Fruit fly (Drosophila melanogaster) whole organism, embryonic: ENCODE data around the gene Est-6.

ENCODE experiments used
- BEAF-32 ChIP-seq: fragments of 200-800 bp; sonication (Bioruptor generic); optimal IDR thresholded peaks from 3 replicates; lab custom pipeline; 2017; ENCODE audit warnings: missing biosample characterization, missing genetic modification characterization, mild to moderate bottlenecking, moderate library complexity, missing genetic modification reagents
- Bgb ChIP-seq: fragments of 200-800 bp; sonication (Bioruptor generic); IDR thresholded peaks from 2 replicates; pipeline ENCODE4 v1.3.6; 2022; ENCODE audit warnings: missing biosample characterization, missing genetic modification characterization; ENCODE audit not compliant: partially characterized antibody
- C15 ChIP-seq: fragments of 200-800 bp; sonication (Bioruptor generic); IDR thresholded peaks from 3 replicates; pipeline ENCODE4 v1.3.6; 2022; ENCODE audit warnings: missing biosample characterization, missing genetic modification characterization
- CG1024 ChIP-seq: fragments of 200-800 bp; sonication (Bioruptor generic); IDR thresholded peaks from 2 replicates; pipeline ENCODE4 v1.3.6; 2022; ENCODE audit warnings: missing biosample characterization, missing genetic modification characterization
- CG10431 ChIP-seq: fragments of 200-800 bp; sonication (Bioruptor generic); optimal IDR thresholded peaks from 3 replicates; lab custom pipeline; 2018; ENCODE audit warnings: missing biosample characterization, mild to moderate bottlenecking, missing genetic modification characterization
- CG11696 ChIP-seq: fragments of 200-800 bp; sonication (Bioruptor generic); IDR thresholded peaks from 2 replicates; pipeline ENCODE4 v1.3.6; 2022; ENCODE audit warnings: missing biosample characterization, missing genetic modification characterization
- CG12155 ChIP-seq: fragments of 200-800 bp; sonication (Bioruptor generic); optimal IDR thresholded peaks from 3 replicates; lab custom pipeline; 2016; ENCODE audit warnings: missing biosample characterization, missing genetic modification characterization
- CG12744 ChIP-seq: fragments of 200-800 bp; sonication (Bioruptor generic); optimal IDR thresholded peaks from 2 replicates; lab custom pipeline; 2016; ENCODE audit warnings: missing biosample characterization, missing genetic modification characterization
- CG14667 ChIP-seq: fragments of 200-800 bp; sonication (Bioruptor generic); IDR thresholded peaks from 2 replicates; pipeline ENCODE4 v1.3.6; 2022; ENCODE audit warnings: missing biosample characterization, missing genetic modification characterization
- CG15269 ChIP-seq: fragments of 200-800 bp; sonication (Bioruptor generic); optimal IDR thresholded peaks from 2 replicates; lab custom pipeline; 2018; ENCODE audit warnings: missing biosample characterization, mild to moderate bottlenecking, missing genetic modification characterization, moderate library complexity
- CG15601 ChIP-seq: fragments of 200-800 bp; sonication (Bioruptor generic); optimal IDR thresholded peaks from 3 replicates; lab custom pipeline; 2019; ENCODE audit warnings: missing biosample characterization, mild to moderate bottlenecking, missing genetic modification characterization, moderate library complexity
- CG17912 ChIP-seq: fragments of 200-800 bp; sonication (Bioruptor generic); optimal IDR thresholded peaks from 2 replicates; lab custom pipeline; 2018; ENCODE audit warnings: missing biosample characterization, mild to moderate bottlenecking, missing genetic modification characterization
- CG18764 ChIP-seq: fragments of 200-800 bp; sonication (Bioruptor generic); optimal IDR thresholded peaks from 3 replicates; lab custom pipeline; 2016; ENCODE audit warnings: missing biosample characterization, missing genetic modification characterization
- CG2116 ChIP-seq: fragments of 200-800 bp; sonication (Bioruptor generic); optimal IDR thresholded peaks from 3 replicates; lab custom pipeline; 2018; ENCODE audit warnings: missing biosample characterization, mild to moderate bottlenecking, missing genetic modification characterization
- CG30020 ChIP-seq: fragments of 200-800 bp; optimal IDR thresholded peaks from 2 replicates; lab custom pipeline; 2019; ENCODE audit warnings: missing biosample characterization, mild to moderate bottlenecking, missing genetic modification characterization, moderate library complexity
- CG32532 ChIP-seq: fragments of 200-800 bp; sonication (Bioruptor generic); IDR thresholded peaks from 2 replicates; pipeline ENCODE4 v1.3.6; 2022; ENCODE audit warnings: missing biosample characterization, missing genetic modification characterization
- CG33557 ChIP-seq: fragments of 200-800 bp; sonication (Bioruptor generic); optimal IDR thresholded peaks from 2 replicates; lab custom pipeline; 2019; ENCODE audit warnings: missing biosample characterization, mild to moderate bottlenecking, missing genetic modification characterization, moderate library complexity
- CG3838 ChIP-seq: fragments of 200-800 bp; sonication (Bioruptor generic); optimal IDR thresholded peaks from 3 replicates; lab custom pipeline; 2016; ENCODE audit warnings: missing biosample characterization, missing genetic modification characterization
- CG42726 ChIP-seq: fragments of 200-800 bp; sonication (Bioruptor generic); IDR thresholded peaks from 2 replicates; pipeline ENCODE4 v1.3.6; 2022; ENCODE audit warnings: missing biosample characterization, missing genetic modification characterization; ENCODE audit not compliant: partially characterized antibody
- CG4360 ChIP-seq: fragments of 200-800 bp; sonication (Bioruptor generic); IDR thresholded peaks from 2 replicates; pipeline ENCODE4 v1.3.6; 2022; ENCODE audit warnings: missing biosample characterization, missing genetic modification characterization
- CG4617 ChIP-seq: fragments of 200-800 bp; sonication (Bioruptor generic); optimal IDR thresholded peaks from 3 replicates; lab custom pipeline; 2016; ENCODE audit warnings: missing biosample characterization, missing genetic modification characterization, borderline replicate concordance
- CG4820 ChIP-seq: fragments of 200-800 bp; sonication (Bioruptor generic); optimal IDR thresholded peaks from 3 replicates; lab custom pipeline; 2016; ENCODE audit warnings: missing biosample characterization, missing genetic modification characterization
- CG7963 ChIP-seq: fragments of 200-800 bp; sonication (Bioruptor generic); IDR thresholded peaks from 3 replicates; pipeline ENCODE4 v1.3.6; 2022; ENCODE audit warnings: missing biosample characterization, missing genetic modification characterization; ENCODE audit not compliant: partially characterized antibody
- CG8765 ChIP-seq: fragments of 200-800 bp; sonication (Bioruptor generic); IDR thresholded peaks from 2 replicates; pipeline ENCODE4 v1.3.6; 2022; ENCODE audit warnings: missing biosample characterization, missing genetic modification characterization
- CG9437 ChIP-seq: fragments of 200-800 bp; sonication (Bioruptor generic); optimal IDR thresholded peaks from 2 replicates; lab custom pipeline; 2018; ENCODE audit warnings: missing biosample characterization, mild to moderate bottlenecking, missing genetic modification characterization
- Ets97D ChIP-seq: fragments of 200-800 bp; sonication (Bioruptor generic); optimal IDR thresholded peaks from 3 replicates; lab custom pipeline; 2016; ENCODE audit warnings: missing biosample characterization, missing genetic modification characterization
- Fer2 ChIP-seq: fragments of 200-800 bp; sonication (Bioruptor generic); optimal IDR thresholded peaks from 2 replicates; lab custom pipeline; 2018; ENCODE audit warnings: missing biosample characterization, mild to moderate bottlenecking, missing genetic modification characterization, moderate library complexity
- HmgZ ChIP-seq: fragments of 200-800 bp; sonication (Bioruptor generic); optimal IDR thresholded peaks from 2 replicates; lab custom pipeline; 2018; ENCODE audit warnings: missing biosample characterization, mild to moderate bottlenecking, missing genetic modification characterization
- MTF-1 ChIP-seq: fragments of 200-800 bp; sonication (Bioruptor generic); optimal IDR thresholded peaks from 2 replicates; lab custom pipeline; 2018; ENCODE audit warnings: missing biosample characterization, mild to moderate bottlenecking, missing genetic modification characterization, borderline replicate concordance
- Rfx ChIP-seq: fragments of 200-800 bp; sonication (Bioruptor generic); IDR thresholded peaks from 2 replicates; pipeline ENCODE4 v1.3.6; 2022; ENCODE audit warnings: missing biosample characterization, missing genetic modification characterization
- Sin3A ChIP-seq: fragments of >200 bp; optimal IDR thresholded peaks from 2 replicates; lab custom pipeline; 2018
- Ssrp ChIP-seq: fragments of 200-800 bp; sonication (Bioruptor generic); optimal IDR thresholded peaks from 2 replicates; lab custom pipeline; 2018; ENCODE audit warnings: missing biosample characterization, mild to moderate bottlenecking, missing genetic modification characterization, moderate library complexity
- Usf ChIP-seq: fragments of 200-800 bp; sonication (Bioruptor generic); optimal IDR thresholded peaks from 2 replicates; lab custom pipeline; 2017; ENCODE audit warnings: missing genotype, missing biosample characterization, missing genetic modification characterization
- YL-1 ChIP-seq: fragments of 200-800 bp; sonication (Bioruptor generic); optimal IDR thresholded peaks from 3 replicates; lab custom pipeline; 2017; ENCODE audit warnings: missing biosample characterization, mild to moderate bottlenecking, missing genetic modification characterization
- cg ChIP-seq: fragments of 200-800 bp; sonication (Bioruptor generic); optimal IDR thresholded peaks from 3 replicates; lab custom pipeline; 2019; ENCODE audit warnings: missing biosample characterization, mild to moderate bottlenecking, missing genetic modification characterization, moderate library complexity
- crc ChIP-seq: fragments of 200-800 bp; sonication (Bioruptor generic); optimal IDR thresholded peaks from 2 replicates; lab custom pipeline; 2016; ENCODE audit warnings: missing biosample characterization, missing genetic modification characterization
- fd102C ChIP-seq: fragments of 200-800 bp; sonication (Bioruptor generic); optimal IDR thresholded peaks from 2 replicates; lab custom pipeline; 2018; ENCODE audit warnings: missing biosample characterization, mild to moderate bottlenecking, missing genetic modification characterization, moderate library complexity
- her ChIP-seq: fragments of 200-800 bp; sonication (Bioruptor generic); optimal IDR thresholded peaks from 2 replicates; lab custom pipeline; 2016; ENCODE audit warnings: missing biosample characterization, missing genetic modification characterization
- knrl ChIP-seq: fragments of 200-800 bp; sonication (Bioruptor generic); IDR thresholded peaks from 3 replicates; pipeline ENCODE4 v1.3.6; 2022; ENCODE audit warnings: missing biosample characterization, missing genetic modification characterization; ENCODE audit not compliant: partially characterized antibody
- lola ChIP-seq, 3 experiments: fragments of >200 bp in 2 of 3; fragments of 200-800 bp in 1 of 3; sonication (Bioruptor generic) in 1 of 3; optimal IDR thresholded peaks; 2 replicates each; lab custom pipeline; 2017 to 2019; ENCODE audit warnings: missing biosample characterization in 3 of 3, missing genetic modification characterization in 3 of 3, mild to moderate bottlenecking in 1 of 3, moderate library complexity in 1 of 3
- nmo ChIP-seq: fragments of 200-800 bp; sonication (Bioruptor generic); optimal IDR thresholded peaks from 2 replicates; lab custom pipeline; 2018; ENCODE audit warnings: missing biosample characterization, mild to moderate bottlenecking, missing genetic modification characterization, moderate library complexity
- phol ChIP-seq: fragments of 200-800 bp; sonication (Bioruptor generic); optimal IDR thresholded peaks from 3 replicates; lab custom pipeline; 2018; ENCODE audit warnings: missing biosample characterization, mild to moderate bottlenecking, missing genetic modification characterization, moderate library complexity
- row ChIP-seq: fragments of 200-800 bp; sonication (Bioruptor generic); IDR thresholded peaks from 3 replicates; pipeline ENCODE4 v1.3.6; 2022; ENCODE audit warnings: missing biosample characterization, missing genetic modification characterization
- slbo ChIP-seq: fragments of 200-800 bp; sonication (Bioruptor generic); IDR thresholded peaks from 2 replicates; pipeline ENCODE4 v1.3.6; 2022; ENCODE audit warnings: missing biosample characterization, missing genetic modification characterization
- stwl ChIP-seq: fragments of 200-800 bp; sonication (Bioruptor generic); optimal IDR thresholded peaks from 3 replicates; lab custom pipeline; 2018; ENCODE audit warnings: missing biosample characterization, mild to moderate bottlenecking, missing genetic modification characterization, moderate library complexity
- tap ChIP-seq: fragments of 200-800 bp; optimal IDR thresholded peaks from 3 replicates; lab custom pipeline; 2019; ENCODE audit warnings: missing biosample characterization, mild to moderate bottlenecking, missing genetic modification characterization, moderate library complexity
- tna ChIP-seq: fragments of 200-800 bp; sonication (Bioruptor generic); IDR thresholded peaks from 2 replicates; pipeline ENCODE4 v1.3.6; 2022; ENCODE audit warnings: missing biosample characterization, missing genetic modification characterization; ENCODE audit not compliant: partially characterized antibody

Est-6 gene

DNA sequence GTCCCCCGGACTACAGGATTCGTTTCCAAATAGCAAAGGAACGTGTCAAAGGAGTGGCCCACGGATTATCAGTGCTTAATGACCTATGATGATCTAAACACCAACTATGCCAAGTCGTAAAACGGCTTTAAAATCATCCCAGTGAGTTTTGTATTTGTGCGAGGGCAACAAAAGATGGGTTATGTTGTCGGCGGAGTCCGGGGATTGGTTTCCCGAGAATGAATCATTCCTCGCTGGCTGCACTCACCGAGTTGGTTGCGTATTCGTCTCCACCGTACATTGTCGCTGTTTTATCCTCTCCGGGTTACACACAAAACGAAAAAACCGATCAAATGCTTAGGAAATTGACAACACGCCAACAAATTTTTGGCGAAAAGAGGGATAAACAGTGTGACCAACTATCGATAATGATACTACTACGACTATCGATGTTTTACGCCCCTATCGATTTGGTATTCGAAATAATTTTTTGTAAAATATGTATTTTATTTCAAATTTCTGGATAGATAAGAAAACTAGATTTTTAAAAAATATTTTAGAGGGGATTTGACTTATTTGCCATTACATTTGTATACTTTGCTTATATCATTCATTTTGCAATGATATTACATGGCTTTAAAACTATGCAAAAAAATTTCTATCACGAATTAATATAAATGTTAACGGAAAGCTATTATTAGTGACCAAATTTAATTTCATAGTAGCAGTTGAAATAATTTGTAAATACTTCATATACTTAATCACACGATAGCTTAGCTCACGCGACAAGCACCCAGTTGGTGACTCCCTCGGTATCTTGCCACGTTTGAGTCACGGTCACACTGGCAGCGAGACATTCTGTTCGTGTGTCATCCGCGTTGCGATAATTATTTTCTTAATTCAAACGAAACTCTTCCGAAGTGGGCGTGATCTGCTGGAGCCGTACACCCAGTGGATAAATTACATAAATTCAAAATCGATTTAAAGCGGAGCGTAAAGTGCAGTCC is 42.6 kb upstream of the Est-6 start, which contains the start of the genes eIF3l and Nrx-IV:
Gene eIF3l (minus strand): TSS at position 389 of the 986 bp plus-strand sequence.
Gene Nrx-IV (plus strand): TSS at position 811 of the 986 bp plus-strand sequence.
- TF ChIP-seq CG4820 (GFP tag; lab: Kevin White, UChicago), result no peak
- TF ChIP-seq CG12744 (GFP tag; lab: Kevin White, UChicago), result no peak
- peak; percentile 27 for TF ChIP-seq CG30020 (tag; lab: Kevin White, UChicago)
- peak; percentile 4; the same call in 1 of the 3 replicates for TF ChIP-seq CG7963 (GFP tag; lab: Robert Waterston, UW)
- no peak for TF ChIP-seq CG33557 (GFP tag; lab: Kevin White, UChicago)
- peak; percentile 57 for TF ChIP-seq CG42726
- 0 out of 2 replicates have a peak, but pooled peaks have one; percentile 22 for TF ChIP-seq tna (GFP tag; lab: Robert Waterston, UW)
- peak; percentile 57 for TF ChIP-seq YL-1
- no peak for TF ChIP-seq CG14667 (GFP tag; lab: Robert Waterston, UW)
- peak; percentile 14 for TF ChIP-seq HmgZ (tag; lab: Kevin White, UChicago)
- TF ChIP-seq fd102C (GFP tag; lab: Kevin White, UChicago), result no peak
- TF ChIP-seq row (GFP tag; lab: Robert Waterston, UW), result peak; percentile 57; the same call in 2 of the 3 replicates
- no peak for TF ChIP-seq lola (GFP tag; optimal IDR thresholded peaks at IDR 0.05; lab: Kevin White, UChicago)
- peak; percentile 88 for TF ChIP-seq BEAF-32 (GFP tag; lab: Kevin White, UChicago)
- no peak for TF ChIP-seq CG10431
- TF ChIP-seq Ets97D (GFP tag; lab: Kevin White, UChicago), result peak; percentile 14
- TF ChIP-seq CG15601 (tag; lab: Kevin White, UChicago), result no peak
- TF ChIP-seq C15 (GFP tag; lab: Robert Waterston, UW), result no peak
- no peak for TF ChIP-seq her (GFP tag; lab: Kevin White, UChicago)
- peak; percentile 47 for TF ChIP-seq CG2116
- no peak for TF ChIP-seq CG8765 (GFP tag; lab: Robert Waterston, UW)
- no peak for TF ChIP-seq tap
- peak; percentile 47 for TF ChIP-seq CG4617
- 0 out of 2 replicates have a peak, but pooled peaks have one; percentile 6 for TF ChIP-seq CG4360 (GFP tag; lab: Robert Waterston, UW)
- TF ChIP-seq CG11696 (GFP tag; lab: Robert Waterston, UW), result no peak
- TF ChIP-seq CG3838 (GFP tag; lab: Kevin White, UChicago), result no peak
- no peak for TF ChIP-seq CG32532 (GFP tag; lab: Robert Waterston, UW)
- peak; percentile 35 for TF ChIP-seq stwl (tag; lab: Kevin White, UChicago)
- TF ChIP-seq CG12155, result peak; percentile 32
- TF ChIP-seq CG18764 (GFP tag; lab: Kevin White, UChicago), result no peak
- TF ChIP-seq nmo (GFP tag; lab: Kevin White, UChicago), result peak; percentile 35
- TF ChIP-seq Fer2 (tag; lab: Kevin White, UChicago), result no peak
- TF ChIP-seq MTF-1, result no peak
- no peak for TF ChIP-seq CG17912 (GFP tag; lab: Kevin White, UChicago)
- no peak for TF ChIP-seq cg (GFP tag; lab: Kevin White, UChicago)
- TF ChIP-seq CG1024 (GFP tag; lab: Robert Waterston, UW), result no peak
- peak; percentile 30 for TF ChIP-seq CG9437 (GFP tag; lab: Kevin White, UChicago)
- TF ChIP-seq CG15269 (tag; lab: Kevin White, UChicago), result no peak
- TF ChIP-seq Sin3A (lab: Kevin White, UChicago), result peak; percentile 24
- no peak for TF ChIP-seq Usf (GFP tag; lab: Kevin White, UChicago)
- TF ChIP-seq Bgb (GFP tag; lab: Robert Waterston, UW), result peak; percentile 40; the same call in 1 of the 2 replicates
- TF ChIP-seq slbo (GFP tag; lab: Robert Waterston, UW), result no peak
- no peak for TF ChIP-seq Rfx (GFP tag; lab: Robert Waterston, UW)
- TF ChIP-seq crc (GFP tag; lab: Kevin White, UChicago), result no peak
- no peak for TF ChIP-seq Ssrp (tag; lab: Kevin White, UChicago)
- TF ChIP-seq knrl, result peak; percentile 76
- TF ChIP-seq phol (tag; lab: Kevin White, UChicago), result peak; percentile 30
